Worm (Caenorhabditis elegans): ENCODE results near the gene fbxa-150.

DNA sequence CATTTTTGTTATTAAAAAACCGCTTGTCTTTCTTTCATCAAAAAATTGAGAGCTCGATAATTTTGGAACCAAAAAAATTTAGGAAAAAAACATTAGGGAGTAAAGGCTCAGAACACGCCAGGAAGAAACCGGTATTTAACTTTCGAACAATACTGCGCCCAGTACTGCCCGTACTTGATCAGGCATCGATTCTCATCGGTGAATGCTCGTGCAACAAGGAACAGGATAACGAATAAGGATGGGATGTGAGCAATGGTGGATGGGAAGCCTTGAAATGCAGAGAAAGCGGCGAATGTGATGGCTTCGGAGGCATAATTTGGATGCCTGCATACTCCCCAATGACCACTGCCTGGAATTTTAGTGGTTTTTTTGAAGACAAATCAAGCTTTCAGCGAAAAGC lies 41.6 kb upstream of the fbxa-150 start:
- TF ChIP-seq nhr-77 (tag; optimal IDR thresholded peaks at IDR 0.05) (no peak), tbx-2 (tag; optimal IDR thresholded peaks at IDR 0.05) (no peak)
